Fruit fly (Drosophila melanogaster): ENCODE measurements around the gene COX6AL2.

COX6AL2 gene

DNA sequence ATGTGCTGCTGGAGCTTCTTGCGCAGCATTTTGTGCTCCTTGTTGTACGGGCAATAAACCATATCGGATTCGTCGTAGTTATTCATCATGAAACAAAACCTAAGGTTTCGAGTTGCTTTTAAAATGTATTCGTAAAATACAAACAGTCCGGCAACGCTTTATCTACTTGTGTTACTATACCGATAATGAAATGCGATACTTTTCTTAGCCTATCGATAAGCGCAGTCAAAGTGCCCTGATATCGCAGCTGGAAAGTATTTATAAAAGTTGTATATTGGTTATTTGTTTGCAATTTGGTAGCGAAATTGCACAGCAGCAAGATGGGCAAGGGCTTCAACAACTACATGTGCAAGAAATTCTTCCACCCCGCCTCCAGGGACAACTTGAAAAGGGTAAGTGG lies 12.5 kb downstream of the COX6AL2 start, which contains the start of the genes arx and CG6843 (continued):
- TF ChIP-seq stwl (tag; optimal IDR thresholded peaks at IDR 0.05) (peak; percentile 87), pzg (GFP tag; optimal IDR thresholded peaks at IDR 0.05) (peak; percentile 84), CG17612 (GFP tag; IDR thresholded peaks at IDR 0.05) (no peak), phol (tag; optimal IDR thresholded peaks at IDR 0.05) (peak; percentile 41), CG10209 (GFP tag; optimal IDR thresholded peaks at IDR 0.05) (no peak), CoRest (tag; optimal IDR thresholded peaks at IDR 0.05) (peak; percentile 14), CG14667 (GFP tag; IDR thresholded peaks at IDR 0.05) (no peak), gro (GFP tag; optimal IDR thresholded peaks at IDR 0.05) (peak; percentile 61), ttk (GFP tag; IDR thresholded peaks at IDR 0.05) (no peak), Dip3 (GFP tag; optimal IDR thresholded peaks at IDR 0.05) (no peak), CG3281 (GFP tag; optimal IDR thresholded peaks at IDR 0.05) (no peak), CG13624 (GFP tag; optimal IDR thresholded peaks at IDR 0.05) (no peak), Sin3A (optimal IDR thresholded peaks at IDR 0.05) (peak; percentile 58), ranshi (GFP tag; IDR thresholded peaks at IDR 0.05) (no peak), CG2712 (tag; optimal IDR thresholded peaks at IDR 0.05) (peak; percentile 6), CG14860 (GFP tag; IDR thresholded peaks at IDR 0.05; ENCODE audit: partially characterized antibody) (peak; percentile 79), CG2199 (GFP tag; IDR thresholded peaks at IDR 0.05) (peak; percentile 13; the same call in 1 of the 3 replicates), CG17186 (GFP tag; optimal IDR thresholded peaks at IDR 0.05) (peak; percentile 64), al (GFP tag; IDR thresholded peaks at IDR 0.05) (no peak), trem (tag; optimal IDR thresholded peaks at IDR 0.05) (peak; percentile 70), CG30020 (tag; optimal IDR thresholded peaks at IDR 0.05) (peak; percentile 53), hbn (GFP tag; IDR thresholded peaks at IDR 0.05; ENCODE audit: partially characterized antibody) (peak; percentile 90), CG2678 (tag; optimal IDR thresholded peaks at IDR 0.05) (no peak), slbo (GFP tag; IDR thresholded peaks at IDR 0.05) (no peak), amos (GFP tag; IDR thresholded peaks at IDR 0.05; ENCODE audit: partially characterized antibody) (peak; percentile 96), tna (GFP tag; IDR thresholded peaks at IDR 0.05; ENCODE audit: partially characterized antibody) (peak; percentile 88), nmo (GFP tag; optimal IDR thresholded peaks at IDR 0.05) (peak; percentile 16), rib (GFP tag; IDR thresholded peaks at IDR 0.05) (no peak), CG13287 (GFP tag; IDR thresholded peaks at IDR 0.05; ENCODE audit: partially characterized antibody) (peak; percentile 96), Dref (GFP tag; IDR thresholded peaks at IDR 0.05) (peak; percentile 86), sc (optimal IDR thresholded peaks at IDR 0.05) (no peak), sc (GFP tag; optimal IDR thresholded peaks at IDR 0.05) (no peak), nerfin-2 (GFP tag; IDR thresholded peaks at IDR 0.05; ENCODE audit: partially characterized antibody) (peak; percentile 88), CG12659 (GFP tag; optimal IDR thresholded peaks at IDR 0.05) (peak; percentile 72), NfI (GFP tag; optimal IDR thresholded peaks at IDR 0.05) (no peak), Rx (GFP tag; IDR thresholded peaks at IDR 0.05) (no peak), CG6791 (GFP tag; IDR thresholded peaks at IDR 0.05; ENCODE audit: partially characterized antibody) (peak; percentile 93), CG3995 (GFP tag; optimal IDR thresholded peaks at IDR 0.05) (peak; percentile 89), tx (GFP tag; optimal IDR thresholded peaks at IDR 0.05) (no peak), Doc3 (GFP tag; IDR thresholded peaks at IDR 0.05; ENCODE audit: partially characterized antibody) (peak; percentile 87), CG12391 (tag; optimal IDR thresholded peaks at IDR 0.05) (peak; percentile 22), B-H2 (GFP tag; optimal IDR thresholded peaks at IDR 0.05) (peak; percentile 56), CG2129 (GFP tag; IDR thresholded peaks at IDR 0.05; ENCODE audit: partially characterized antibody) (peak; percentile 81), Bgb (GFP tag; IDR thresholded peaks at IDR 0.05; ENCODE audit: partially characterized antibody) (peak; percentile 93), CG3847 (GFP tag; IDR thresholded peaks at IDR 0.05) (peak; percentile 52; the same call in 1 of the 2 replicates), grau (tag; optimal IDR thresholded peaks at IDR 0.05) (peak; percentile 3), CTCF (GFP tag; optimal IDR thresholded peaks at IDR 0.05) (peak; percentile 4), CG34224 (GFP tag; IDR thresholded peaks at IDR 0.05; ENCODE audit: partially characterized antibody) (peak; percentile 95), CG1603 (tag; optimal IDR thresholded peaks at IDR 0.05) (peak; percentile 73), so (GFP tag; IDR thresholded peaks at IDR 0.05) (peak; percentile 78; the same call in 1 of the 3 replicates), bbx (GFP tag; IDR thresholded peaks at IDR 0.05; ENCODE audit: partially characterized antibody) (peak; percentile 92)

Measured in whole organism, embryonic.